Fruit fly (Drosophila melanogaster) ovary, adult (tissue): Measurements from ENCODE around the gene MED22.

Experiments used
- CG17801 ChIP-seq: fragments of 200-800 bp; optimal IDR thresholded peaks from 2 replicates; lab custom pipeline; 2019; ENCODE audit warnings: missing biosample characterization, mild to moderate bottlenecking, missing genetic modification characterization, moderate library complexity; ENCODE audit not compliant: partially characterized antibody

The MED22 gene

dm6 chrX:927863-928257, at the start of gene MED22, which contains the start of gene CG43867:
TSS of gene MED22 (plus strand) at chrX:928139.
TSS of gene CG43867 (minus strand) at chrX:927975.
- no peak for TF ChIP-seq CG17801 (GFP tag; lab: Kevin White, UChicago)

- TF ChIP-seq CG17801 (GFP tag; lab: Kevin White, UChicago): no peak
These were observed 33.8 kb upstream of the MED22 start, which contains the start of gene CG11663 for dm6 chrX:894182-894581. TSS of gene CG11663 (plus strand) at chrX:894482.

dm6 chrX:898367-898766, 29.6 kb upstream of the MED22 start:
- TF ChIP-seq CG17801 (GFP tag; lab: Kevin White, UChicago): no peak

- no peak for TF ChIP-seq CG17801 (GFP tag; lab: Kevin White, UChicago)
These were observed 28.4 kb upstream of the MED22 start for dm6 chrX:899407-900050.

- TF ChIP-seq CG17801 (GFP tag; lab: Kevin White, UChicago): peak; percentile 96
These were observed 27.1 kb upstream of the MED22 start for dm6 chrX:900725-901345.

dm6 chrX:908763-909497, 19.0 kb upstream of the MED22 start:
- no peak for TF ChIP-seq CG17801 (GFP tag; lab: Kevin White, UChicago)

dm6 chrX:921359-921758, 6.6 kb upstream of the MED22 start:
- no peak for TF ChIP-seq CG17801 (GFP tag; lab: Kevin White, UChicago)

- TF ChIP-seq CG17801 (GFP tag; lab: Kevin White, UChicago): no peak
These were observed 603 bp upstream of the MED22 start, which contains the start of gene Lztr1 for dm6 chrX:927209-927862. TSS of gene Lztr1 (minus strand) at chrX:927582.

dm6 chrX:930048-930800, 2.3 kb downstream of the MED22 start, which contains the start of gene CG3708:
TSS of gene CG3708 (minus strand) at chrX:930098.
- no peak for TF ChIP-seq CG17801 (GFP tag; lab: Kevin White, UChicago)

dm6 chrX:932166-932565, 4.2 kb downstream of the MED22 start, which contains the start of the genes CG32815 and CG3706:
TSS of gene CG32815 (plus strand) at chrX:932466.
TSS of gene CG3706 (minus strand) at chrX:932475.
- TF ChIP-seq CG17801 (GFP tag; lab: Kevin White, UChicago): no peak

- TF ChIP-seq CG17801 (GFP tag; lab: Kevin White, UChicago): no peak
These were observed 4.9 kb downstream of the MED22 start for dm6 chrX:932859-933258.

dm6 chrX:933997-934396, 6.1 kb downstream of the MED22 start:
- TF ChIP-seq CG17801 (GFP tag; lab: Kevin White, UChicago): no peak

dm6 chrX:935049-935900, 7.3 kb downstream of the MED22 start, which contains the start of gene TRAM:
TSS of gene TRAM (plus strand) at chrX:935232.
- TF ChIP-seq CG17801 (GFP tag; lab: Kevin White, UChicago): peak; percentile 95
